Worm (Caenorhabditis elegans) whole organism, L3 larva: ENCODE results near the gene srh-62.

Experiments
- R02D3.7 ChIP-seq: fragments of 150-350 bp; optimal IDR thresholded peaks from 2 replicates; lab custom pipeline; 2014; ENCODE audit warnings: missing biosample characterization, missing genetic modification characterization
- ZK546.5 ChIP-seq: sonication (generic microtip); optimal IDR thresholded peaks from 2 replicates; lab custom pipeline; 2017; ENCODE audit warnings: missing biosample characterization, missing genetic modification characterization
- aly-2 ChIP-seq: fragments of 150-350 bp; optimal IDR thresholded peaks from 2 replicates; lab custom pipeline; 2014; ENCODE audit warnings: missing biosample characterization, missing genetic modification characterization
- ama-1 ChIP-seq: fragments of 150-350 bp; optimal IDR thresholded peaks from 2 replicates; lab custom pipeline; 2018
- ceh-16 ChIP-seq: sonication (generic microtip); optimal IDR thresholded peaks from 2 replicates; lab custom pipeline; 2017; ENCODE audit warnings: missing biosample characterization, missing genetic modification characterization
- ceh-28 ChIP-seq: fragments of 150-350 bp; optimal IDR thresholded peaks from 2 replicates; lab custom pipeline; 2014; ENCODE audit warnings: missing biosample characterization, missing genetic modification reagents, missing genetic modification characterization
- ceh-82 ChIP-seq: fragments of 150-350 bp; optimal IDR thresholded peaks from 2 replicates; lab custom pipeline; 2014; ENCODE audit warnings: missing biosample characterization, missing genetic modification characterization
- ceh-9 ChIP-seq: sonication (generic microtip); optimal IDR thresholded peaks from 2 replicates; lab custom pipeline; 2018; ENCODE audit warnings: missing biosample characterization, missing genetic modification characterization
- daf-12 ChIP-seq: fragments of 150-350 bp; optimal IDR thresholded peaks from 2 replicates; lab custom pipeline; 2014; ENCODE audit warnings: missing biosample characterization, missing genetic modification reagents, missing genetic modification characterization
- egl-27 ChIP-seq: sonication (generic microtip); optimal IDR thresholded peaks from 4 replicates; lab custom pipeline; 2017; ENCODE audit warnings: missing biosample characterization, missing genetic modification reagents, missing genetic modification characterization
- egl-5 ChIP-seq: fragments of 150-350 bp; optimal IDR thresholded peaks from 2 replicates; lab custom pipeline; 2017; ENCODE audit warnings: missing biosample characterization, missing genetic modification reagents, missing genetic modification characterization, inconsistent platforms
- elt-1 ChIP-seq: fragments of 150-350 bp; optimal IDR thresholded peaks from 2 replicates; lab custom pipeline; 2014; ENCODE audit warnings: missing biosample characterization, missing genetic modification characterization
- elt-2 ChIP-seq: sonication (generic microtip); optimal IDR thresholded peaks from 2 replicates; lab custom pipeline; 2016; ENCODE audit warnings: missing genetic modification reagents, mild to moderate bottlenecking, missing genetic modification characterization, missing compliant biosample characterization
- elt-3 ChIP-seq, 3 experiments: fragments of 150-350 bp in 1 of 3; sonication (generic microtip) in 2 of 3; optimal IDR thresholded peaks; 2 replicates in 2 of 3; 4 replicates in 1 of 3; lab custom pipeline; 2014 to 2017; ENCODE audit warnings: missing biosample characterization in 3 of 3, missing genetic modification characterization in 3 of 3
- eor-1 ChIP-seq, 2 experiments: fragments of 150-350 bp; optimal IDR thresholded peaks; 2 replicates each; lab custom pipeline; 2014 to 2018; ENCODE audit warnings: missing biosample characterization in 2 of 2, missing genetic modification characterization in 2 of 2
- fkh-10 ChIP-seq: sonication (generic microtip); optimal IDR thresholded peaks from 2 replicates; lab custom pipeline; 2017; ENCODE audit warnings: missing biosample characterization, missing genetic modification reagents, missing genetic modification characterization
- fos-1 ChIP-seq: fragments of 150-350 bp; optimal IDR thresholded peaks from 2 replicates; lab custom pipeline; 2014; ENCODE audit warnings: missing biosample characterization, missing genetic modification characterization
- hmg-11 ChIP-seq: sonication (generic microtip); optimal IDR thresholded peaks from 2 replicates; lab custom pipeline; 2016; ENCODE audit warnings: missing genetic modification characterization, missing compliant biosample characterization
- jun-1 ChIP-seq: fragments of 150-350 bp; optimal IDR thresholded peaks from 2 replicates; lab custom pipeline; 2014; ENCODE audit warnings: missing biosample characterization, missing genetic modification reagents, missing genetic modification characterization
- lin-39 ChIP-seq: fragments of 150-350 bp; optimal IDR thresholded peaks from 2 replicates; lab custom pipeline; 2018; ENCODE audit warnings: missing biosample characterization, missing genetic modification reagents, missing genetic modification characterization
- lsy-12 ChIP-seq: sonication (generic microtip); optimal IDR thresholded peaks from 2 replicates; lab custom pipeline; 2016; ENCODE audit warnings: mild to moderate bottlenecking, missing genetic modification characterization, missing compliant biosample characterization
- mdl-1 ChIP-seq: fragments of 150-350 bp; optimal IDR thresholded peaks from 2 replicates; lab custom pipeline; 2014; ENCODE audit warnings: missing biosample characterization, missing genetic modification characterization
- mml-1 ChIP-seq: fragments of 150-350 bp; sonication (generic microtip); optimal IDR thresholded peaks from 3 replicates; lab custom pipeline; 2014; ENCODE audit warnings: missing biosample characterization, missing genetic modification characterization
- nfya-1 ChIP-seq: sonication (generic microtip); optimal IDR thresholded peaks from 2 replicates; lab custom pipeline; 2017; ENCODE audit warnings: missing genetic modification characterization, mild to moderate bottlenecking, missing compliant biosample characterization, antibody characterized with exemption, moderate library complexity; ENCODE audit not compliant: insufficient read depth
- nhr-11 ChIP-seq: fragments of 150-350 bp; optimal IDR thresholded peaks from 2 replicates; lab custom pipeline; 2014; ENCODE audit warnings: missing biosample characterization, missing genetic modification characterization
- nhr-23 ChIP-seq: fragments of 150-350 bp; optimal IDR thresholded peaks from 2 replicates; lab custom pipeline; 2014; ENCODE audit warnings: missing biosample characterization, missing genetic modification reagents, missing genetic modification characterization
- nhr-25 ChIP-seq: sonication (generic microtip); optimal IDR thresholded peaks from 2 replicates; lab custom pipeline; 2017; ENCODE audit warnings: missing biosample characterization, missing genetic modification characterization
- nhr-28 ChIP-seq: fragments of 150-350 bp; optimal IDR thresholded peaks from 2 replicates; lab custom pipeline; 2014; ENCODE audit warnings: missing biosample characterization, missing genetic modification characterization
- nhr-43 ChIP-seq: sonication (generic microtip); optimal IDR thresholded peaks from 2 replicates; lab custom pipeline; 2016; ENCODE audit warnings: mild to moderate bottlenecking, missing genetic modification characterization, missing compliant biosample characterization; ENCODE audit not compliant: poor library complexity, severe bottlenecking
- nhr-67 ChIP-seq: fragments of 150-350 bp; optimal IDR thresholded peaks from 2 replicates; lab custom pipeline; 2014; ENCODE audit warnings: missing biosample characterization, missing genetic modification characterization
- nhr-76 ChIP-seq: fragments of 150-350 bp; sonication (generic microtip); optimal IDR thresholded peaks from 5 replicates; lab custom pipeline; 2014; ENCODE audit warnings: missing biosample characterization, missing genetic modification characterization
- nhr-77 ChIP-seq: fragments of 150-350 bp; optimal IDR thresholded peaks from 2 replicates; lab custom pipeline; 2014; ENCODE audit warnings: missing biosample characterization, missing genetic modification characterization
- pha-4 ChIP-seq: fragments of 150-350 bp; optimal IDR thresholded peaks from 2 replicates; lab custom pipeline; 2014; ENCODE audit warnings: missing biosample characterization, missing genetic modification reagents, missing genetic modification characterization
- pqm-1 ChIP-seq: fragments of 150-350 bp; optimal IDR thresholded peaks from 2 replicates; lab custom pipeline; 2017; ENCODE audit warnings: missing biosample characterization, missing genetic modification characterization, inconsistent platforms
- sea-2 ChIP-seq: fragments of 150-350 bp; sonication (generic microtip); optimal IDR thresholded peaks from 4 replicates; lab custom pipeline; 2014; ENCODE audit warnings: missing biosample characterization, missing genetic modification reagents, missing genetic modification characterization
- skn-1 ChIP-seq: fragments of 150-350 bp; optimal IDR thresholded peaks from 2 replicates; lab custom pipeline; 2014; ENCODE audit warnings: missing biosample characterization, missing genetic modification characterization
- snpc-4 ChIP-seq: fragments of 150-350 bp; optimal IDR thresholded peaks from 2 replicates; lab custom pipeline; 2014; ENCODE audit warnings: missing biosample characterization, missing genetic modification characterization
- tbx-2 ChIP-seq: sonication (generic microtip); optimal IDR thresholded peaks from 2 replicates; lab custom pipeline; 2016; ENCODE audit warnings: mild to moderate bottlenecking, missing genetic modification characterization, missing compliant biosample characterization
- unc-39 ChIP-seq: sonication (generic microtip); optimal IDR thresholded peaks from 4 replicates; lab custom pipeline; 2017; ENCODE audit warnings: missing biosample characterization, missing genetic modification characterization
- unc-62 ChIP-seq: fragments of 150-350 bp; sonication (generic microtip); optimal IDR thresholded peaks from 4 replicates; lab custom pipeline; 2014; ENCODE audit warnings: missing biosample characterization, missing genetic modification reagents, missing genetic modification characterization
- zag-1 ChIP-seq: fragments of 150-350 bp; optimal IDR thresholded peaks from 2 replicates; lab custom pipeline; 2014; ENCODE audit warnings: missing biosample characterization, missing genetic modification characterization
- ztf-11 ChIP-seq: fragments of 150-350 bp; optimal IDR thresholded peaks from 2 replicates; lab custom pipeline; 2014; ENCODE audit warnings: missing biosample characterization, missing genetic modification characterization
- ztf-4 ChIP-seq: fragments of 150-350 bp; optimal IDR thresholded peaks from 2 replicates; lab custom pipeline; 2014; ENCODE audit warnings: missing biosample characterization, missing genetic modification characterization

The srh-62 gene

ce11 chrV:388397-388796 lies 14.5 kb downstream of the srh-62 start, which contains the start of gene ZK6.6:
Gene ZK6.6 (plus strand): TSS chrV:388697.
- TF ChIP-seq skn-1 (no peak), nhr-23 (tag; lab: Kevin White, UChicago) (no peak), ZK546.5 (no peak), ceh-82 (tag; lab: Kevin White, UChicago) (no peak), nfya-1 (tag; lab: Kevin White, UChicago) (no peak)

DNA sequence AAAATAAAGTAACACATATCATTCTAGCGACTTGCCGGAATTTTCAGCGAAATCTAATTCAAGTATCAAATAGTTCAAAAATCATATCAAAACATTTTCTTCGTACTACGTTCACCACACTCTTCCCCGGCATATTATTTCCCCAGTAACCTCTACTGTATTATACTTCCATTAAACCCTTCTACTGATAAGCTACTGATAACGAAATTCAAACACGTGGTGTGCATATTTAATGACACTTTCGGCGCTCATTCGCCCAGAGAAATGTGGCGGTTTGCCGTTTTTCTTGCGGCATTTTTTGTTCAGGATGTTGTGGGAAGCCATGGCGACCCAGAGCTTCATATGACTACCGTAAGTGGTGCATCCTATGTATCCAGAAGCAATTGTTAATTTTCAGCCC lies 17.4 kb downstream of the srh-62 start, which contains the start of gene lipl-5:
TSS of gene lipl-5 (plus strand) at position 259 of the 400 bp plus-strand sequence.
- TF ChIP-seq egl-5 (tag; lab: Kevin White, UChicago) = no peak
- TF ChIP-seq daf-12 (tag; lab: Kevin White, UChicago) = no peak
- no peak for TF ChIP-seq ztf-11 (tag; lab: Kevin White, UChicago)
- TF ChIP-seq ama-1 (lab: Kevin White, UChicago) = no peak
- peak; percentile 45 for TF ChIP-seq jun-1 (tag; lab: Kevin White, UChicago)
- TF ChIP-seq nhr-43 = no peak
- peak; percentile 96 for TF ChIP-seq elt-2 (tag; lab: Kevin White, UChicago)
- peak; percentile 54 for TF ChIP-seq pha-4
- no peak for TF ChIP-seq aly-2 (tag; lab: Kevin White, UChicago)
- no peak for TF ChIP-seq fkh-10 (GFP tag; lab: Kevin White, UChicago)
- TF ChIP-seq pqm-1 (tag; lab: Kevin White, UChicago) = peak; percentile 90
- TF ChIP-seq egl-27 (tag; lab: Kevin White, UChicago) = no peak
- TF ChIP-seq R02D3.7 (tag; lab: Kevin White, UChicago) = no peak
- no peak for TF ChIP-seq ceh-28
- no peak for TF ChIP-seq elt-3 (tag; optimal IDR thresholded peaks at IDR 0.05; lab: Kevin White, UChicago)

- no peak for TF ChIP-seq elt-3 (tag; optimal IDR thresholded peaks at IDR 0.05; lab: Kevin White, UChicago)
- TF ChIP-seq unc-62 = no peak
- peak; percentile 31 for TF ChIP-seq pqm-1 (tag; lab: Kevin White, UChicago)
- no peak for TF ChIP-seq nhr-67 (tag; lab: Kevin White, UChicago)
- TF ChIP-seq elt-2 (tag; lab: Kevin White, UChicago) = peak; percentile 83
Observed at ce11 chrV:384511-384910, 18.4 kb downstream of the srh-62 start.

ce11 chrV:381227-381950 lies 21.5 kb downstream of the srh-62 start, which contains the start of gene ZK6.8:
Gene ZK6.8 (plus strand): TSS chrV:381908.
- peak; percentile 64 to 72 (median 69) for TF ChIP-seq elt-3 (tag; optimal IDR thresholded peaks at IDR 0.05; lab: Kevin White, UChicago)
- TF ChIP-seq mdl-1 (tag; lab: Kevin White, UChicago) = no peak
- no peak for TF ChIP-seq ceh-16 (tag; lab: Kevin White, UChicago)
- peak; percentile 26 for TF ChIP-seq elt-2 (tag; lab: Kevin White, UChicago)
- no peak for TF ChIP-seq ceh-82 (tag; lab: Kevin White, UChicago)
- TF ChIP-seq elt-1 (tag; lab: Kevin White, UChicago) = no peak
- no peak for TF ChIP-seq pha-4
- TF ChIP-seq nhr-43 = peak; percentile 97
- no peak for TF ChIP-seq nhr-11
- TF ChIP-seq eor-1 (tag; optimal IDR thresholded peaks at IDR 0.05; lab: Kevin White, UChicago) = no peak
- TF ChIP-seq sea-2 = no peak
- peak; percentile 0 for TF ChIP-seq R02D3.7 (tag; lab: Kevin White, UChicago)
- TF ChIP-seq snpc-4 (tag; lab: Kevin White, UChicago) = peak; percentile 31
- TF ChIP-seq nhr-25 (tag; lab: Kevin White, UChicago) = peak; percentile 92
- peak; percentile 93 for TF ChIP-seq nhr-23 (tag; lab: Kevin White, UChicago)
- TF ChIP-seq nfya-1 (tag; lab: Kevin White, UChicago) = no peak
- no peak for TF ChIP-seq nhr-77 (tag; lab: Kevin White, UChicago)
- no peak for TF ChIP-seq aly-2 (tag; lab: Kevin White, UChicago)
- no peak for TF ChIP-seq zag-1 (tag; lab: Kevin White, UChicago)
- no peak for TF ChIP-seq jun-1 (tag; lab: Kevin White, UChicago)
- no peak for TF ChIP-seq fos-1
- TF ChIP-seq tbx-2 (tag; lab: Kevin White, UChicago) = peak; percentile 10
- TF ChIP-seq nhr-28 = no peak
- no peak for TF ChIP-seq unc-39 (tag; lab: Kevin White, UChicago)
- TF ChIP-seq egl-5 (tag; lab: Kevin White, UChicago) = no peak
- peak; percentile 27 for TF ChIP-seq unc-62
- no peak for TF ChIP-seq mml-1 (tag; lab: Kevin White, UChicago)
- no peak for TF ChIP-seq fkh-10 (GFP tag; lab: Kevin White, UChicago)
- TF ChIP-seq hmg-11 (tag; lab: Kevin White, UChicago) = no peak
- TF ChIP-seq ceh-9 (tag; lab: Kevin White, UChicago) = no peak
- no peak for TF ChIP-seq ztf-11 (tag; lab: Kevin White, UChicago)
- TF ChIP-seq nhr-67 (tag; lab: Kevin White, UChicago) = no peak
- no peak for TF ChIP-seq ztf-4
- peak; percentile 58 for TF ChIP-seq egl-27 (tag; lab: Kevin White, UChicago)
- peak; percentile 27 for TF ChIP-seq ceh-28
- no peak for TF ChIP-seq lin-39
- no peak for TF ChIP-seq daf-12 (tag; lab: Kevin White, UChicago)
- TF ChIP-seq nhr-76 = no peak
- TF ChIP-seq skn-1 = no peak
- TF ChIP-seq pqm-1 (tag; lab: Kevin White, UChicago) = no peak
- TF ChIP-seq lsy-12 (tag; lab: Kevin White, UChicago) = peak; percentile 14
